Worm (Caenorhabditis elegans) whole organism, L4/young adult: ENCODE data around the gene pgp-12.

ENCODE experiments used
- W03F9.2 ChIP-seq: fragments of 150-350 bp; optimal IDR thresholded peaks from 2 replicates; lab custom pipeline; 2014; ENCODE audit warnings: missing biosample characterization, missing genetic modification characterization
- him-1 ChIP-seq: sonication (generic microtip); optimal IDR thresholded peaks from 2 replicates; lab custom pipeline; 2016; ENCODE audit warnings: missing genotype, missing genetic modification reagents, missing genetic modification characterization, missing compliant biosample characterization

- TF ChIP-seq him-1: no peak
- TF ChIP-seq W03F9.2 (tag; lab: Kevin White, UChicago): no peak
Measured at ce11 chrX:12755021-12755420, 23.4 kb downstream of the pgp-12 start.
